Worm (Caenorhabditis elegans) whole organism, early embryonic: Measurements from ENCODE around the gene pola-1.
"Not testable (repeated sequence)": the region's sequence is repeated elsewhere in the genome, so short reads cannot be mapped to it uniquely, and the experiment has no call there.

Experiments
- F13C5.2 ChIP-seq: sonication (generic microtip); optimal IDR thresholded peaks from 2 replicates; lab custom pipeline; 2017; ENCODE audit warnings: mild to moderate bottlenecking, missing genetic modification characterization, inconsistent platforms, missing compliant biosample characterization
- ama-1 ChIP-seq: fragments of 150-350 bp; optimal IDR thresholded peaks from 2 replicates; lab custom pipeline; 2014
- ceh-13 ChIP-seq: fragments of 200-800 bp; sonication (Bioruptor generic); optimal IDR thresholded peaks from 2 replicates; lab custom pipeline; 2018; ENCODE audit warnings: mild to moderate bottlenecking, missing genetic modification characterization, missing compliant biosample characterization
- flt-1 ChIP-seq: fragments of 200-800 bp; sonication (Bioruptor generic); IDR thresholded peaks from 2 replicates; pipeline ENCODE4 v1.3.6; 2022; ENCODE audit warnings: missing genetic modification characterization, missing compliant biosample characterization
- hmg-4 ChIP-seq: fragments of 200-800 bp; sonication (Bioruptor generic); optimal IDR thresholded peaks from 2 replicates; lab custom pipeline; 2018; ENCODE audit warnings: mild to moderate bottlenecking, missing genetic modification characterization, missing compliant biosample characterization
- pes-1 ChIP-seq: fragments of 200-800 bp; sonication (Bioruptor generic); IDR thresholded peaks from 2 replicates; pipeline ENCODE4 v1.3.6; 2022; ENCODE audit warnings: missing genetic modification reagents, missing genetic modification characterization, missing compliant biosample characterization

DNA sequence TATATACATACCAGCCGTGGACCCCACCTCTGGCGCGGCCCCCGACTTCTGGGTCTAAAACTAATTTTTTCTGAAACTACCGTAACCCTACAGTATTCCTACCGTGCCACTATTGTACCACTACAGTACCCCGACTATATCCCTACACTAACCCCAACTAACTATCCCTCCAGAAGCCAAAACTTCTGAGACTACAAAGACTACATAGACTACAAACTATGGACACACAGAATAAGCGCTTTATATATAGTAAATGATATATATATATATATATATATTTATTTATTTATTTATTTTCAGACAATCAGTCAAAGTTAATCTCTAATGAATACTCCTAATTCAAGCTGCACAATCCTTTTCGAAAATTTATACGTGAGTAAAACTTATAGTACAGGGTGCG is 10.8 kb upstream of the pola-1 start, which contains the start of gene pha-1:
- TF ChIP-seq flt-1 (GFP tag; lab: Robert Waterston, UW); hmg-4 (GFP tag; lab: Kevin White, UChicago); ceh-13 (GFP tag; lab: Kevin White, UChicago); F13C5.2 (tag; lab: Kevin White, UChicago); pes-1 (GFP tag; lab: Robert Waterston, UW); ama-1 (lab: Kevin White, UChicago): not testable (repeated sequence)
